Fruit fly (Drosophila melanogaster) whole organism, embryonic: Measurements from ENCODE around the gene Ets97D.
A peak's percentile ranks its signal among the peaks of the same experiment; 100 is the strongest.

Experiments
- Awh ChIP-seq: fragments of 200-800 bp; sonication (Bioruptor generic); IDR thresholded peaks from 2 replicates; pipeline ENCODE4, ENCODE4 v1.3.6; 2022; ENCODE audit warnings: missing biosample characterization, missing genetic modification characterization
- Blimp-1 ChIP-seq: fragments of 200-800 bp; sonication (Bioruptor generic); optimal IDR thresholded peaks from 3 replicates; lab custom pipeline; 2018; ENCODE audit warnings: missing biosample characterization, missing genetic modification characterization, mild to moderate bottlenecking, moderate library complexity, missing genetic modification reagents
- CG10366 ChIP-seq: fragments of 200-800 bp; sonication (Bioruptor generic); IDR thresholded peaks from 2 replicates; pipeline ENCODE4 v1.3.6; 2022; ENCODE audit warnings: missing biosample characterization, missing genetic modification characterization
- CG10654 ChIP-seq: fragments of 200-800 bp; sonication (Bioruptor generic); optimal IDR thresholded peaks from 2 replicates; lab custom pipeline; 2016; ENCODE audit warnings: missing biosample characterization, missing genetic modification characterization
- CG11085 ChIP-seq: fragments of 200-800 bp; sonication (Bioruptor generic); IDR thresholded peaks from 2 replicates; pipeline ENCODE4 v1.3.6; 2022; ENCODE audit warnings: missing biosample characterization, missing genetic modification characterization
- CG11695 ChIP-seq: fragments of 200-800 bp; sonication (Bioruptor generic); IDR thresholded peaks from 3 replicates; pipeline ENCODE4 v1.3.6; 2022; ENCODE audit warnings: missing biosample characterization, missing genetic modification characterization
- CG14860 ChIP-seq: fragments of 200-800 bp; sonication (Bioruptor generic); IDR thresholded peaks from 3 replicates; pipeline ENCODE4 v1.3.6; 2022; ENCODE audit warnings: missing biosample characterization, missing genetic modification characterization; ENCODE audit not compliant: partially characterized antibody
- CG15696 ChIP-seq: fragments of 200-800 bp; sonication (Bioruptor generic); optimal IDR thresholded peaks from 2 replicates; lab custom pipeline; 2019; ENCODE audit warnings: missing biosample characterization, mild to moderate bottlenecking, missing genetic modification characterization, moderate library complexity
- CG16779 ChIP-seq: fragments of 200-800 bp; sonication (Bioruptor generic); IDR thresholded peaks from 2 replicates; pipeline ENCODE4 v1.3.6; 2022; ENCODE audit warnings: missing biosample characterization, missing genetic modification characterization
- CG18599 ChIP-seq: fragments of 200-800 bp; sonication (Bioruptor generic); optimal IDR thresholded peaks from 3 replicates; lab custom pipeline; 2017; ENCODE audit warnings: missing biosample characterization, missing genetic modification characterization, mild to moderate bottlenecking, moderate library complexity, missing genetic modification reagents
- CG2678 ChIP-seq: fragments of 200-800 bp; sonication (Bioruptor generic); optimal IDR thresholded peaks from 3 replicates; lab custom pipeline; 2019; ENCODE audit warnings: missing biosample characterization, mild to moderate bottlenecking, missing genetic modification characterization, moderate library complexity
- CG31224 ChIP-seq: fragments of 200-800 bp; sonication (Bioruptor generic); IDR thresholded peaks from 2 replicates; pipeline ENCODE4 v1.3.6; 2022; ENCODE audit warnings: missing biosample characterization, missing genetic modification characterization
- CG32532 ChIP-seq: fragments of 200-800 bp; sonication (Bioruptor generic); IDR thresholded peaks from 2 replicates; pipeline ENCODE4 v1.3.6; 2022; ENCODE audit warnings: missing biosample characterization, missing genetic modification characterization
- CG32767 ChIP-seq: fragments of 200-800 bp; sonication (Bioruptor generic); IDR thresholded peaks from 2 replicates; pipeline ENCODE4 v1.3.6; 2022; ENCODE audit warnings: missing biosample characterization, missing genetic modification characterization
- CG43689 ChIP-seq: fragments of 200-800 bp; sonication (Bioruptor generic); IDR thresholded peaks from 2 replicates; pipeline ENCODE4 v1.3.6; 2022; ENCODE audit warnings: missing biosample characterization, missing genetic modification characterization
- CG4424 ChIP-seq: fragments of 200-800 bp; sonication (Bioruptor generic); optimal IDR thresholded peaks from 3 replicates; lab custom pipeline; 2016; ENCODE audit warnings: missing biosample characterization, missing genetic modification characterization
- CG5180 ChIP-seq: fragments of 200-800 bp; sonication (Bioruptor generic); optimal IDR thresholded peaks from 3 replicates; lab custom pipeline; 2017; ENCODE audit warnings: missing biosample characterization, missing genetic modification characterization, mild to moderate bottlenecking, moderate library complexity, missing genetic modification reagents
- CG9876 ChIP-seq: fragments of 200-800 bp; sonication (Bioruptor generic); optimal IDR thresholded peaks from 2 replicates; lab custom pipeline; 2016; ENCODE audit warnings: missing biosample characterization, missing genetic modification characterization
- D ChIP-seq, 2 experiments: fragments of 200-800 bp in 1 of 2; fragments of >200 bp in 1 of 2; sonication (Bioruptor generic) in 1 of 2; optimal IDR thresholded peaks; 2 replicates in 1 of 2; 3 replicates in 1 of 2; lab custom pipeline; 2017; ENCODE audit warnings: mild to moderate bottlenecking in 1 of 2, missing biosample characterization in 1 of 2, missing genetic modification characterization in 1 of 2, missing genetic modification reagents in 1 of 2
- Dbx ChIP-seq: fragments of 200-800 bp; sonication (Bioruptor generic); IDR thresholded peaks from 3 replicates; pipeline ENCODE4 v1.3.6; 2022; ENCODE audit warnings: missing biosample characterization, missing genetic modification characterization
- Dp ChIP-seq: fragments of 200-800 bp; sonication (Bioruptor generic); optimal IDR thresholded peaks from 2 replicates; lab custom pipeline; 2018; ENCODE audit warnings: missing biosample characterization, mild to moderate bottlenecking, missing genetic modification characterization, moderate library complexity
- Dref ChIP-seq: fragments of 200-800 bp; sonication (Bioruptor generic); IDR thresholded peaks from 2 replicates; pipeline ENCODE4 v1.3.6; 2022; ENCODE audit warnings: missing biosample characterization, missing genetic modification characterization
- E2f1 ChIP-seq: fragments of 200-800 bp; sonication (Bioruptor generic); IDR thresholded peaks from 2 replicates; pipeline ENCODE4 v1.3.6; 2022; ENCODE audit warnings: missing biosample characterization, missing genetic modification characterization
- Elba2 ChIP-seq: fragments of 200-800 bp; sonication (Bioruptor generic); optimal IDR thresholded peaks from 3 replicates; lab custom pipeline; 2016; ENCODE audit warnings: missing biosample characterization, missing genetic modification characterization
- Ets65A ChIP-seq: fragments of 200-800 bp; sonication (Bioruptor generic); peaks from one replicate; lab custom pipeline; 2016; ENCODE audit warnings: missing biosample characterization, missing genetic modification characterization
- Fer1 ChIP-seq: fragments of 200-800 bp; sonication (Bioruptor generic); optimal IDR thresholded peaks from 2 replicates; lab custom pipeline; 2017; ENCODE audit warnings: missing biosample characterization, mild to moderate bottlenecking, missing genetic modification characterization
- HHEX ChIP-seq: fragments of 200-800 bp; sonication (Bioruptor generic); optimal IDR thresholded peaks from 3 replicates; lab custom pipeline; 2017; ENCODE audit warnings: missing biosample characterization, mild to moderate bottlenecking, missing genetic modification characterization, missing genetic modification reagents
- Hmx ChIP-seq: fragments of 200-800 bp; sonication (Bioruptor generic); optimal IDR thresholded peaks from 2 replicates; lab custom pipeline; 2016; ENCODE audit warnings: missing biosample characterization, missing genetic modification characterization
- Hr39 ChIP-seq: fragments of >200 bp; optimal IDR thresholded peaks from 2 replicates; lab custom pipeline; 2017
- Med ChIP-seq: fragments of 200-800 bp; sonication (Bioruptor generic); peaks from one replicate; lab custom pipeline; 2016; ENCODE audit warnings: missing biosample characterization, missing genetic modification characterization, mild to moderate bottlenecking, inconsistent platforms, moderate library complexity
- Rx ChIP-seq: fragments of 200-800 bp; sonication (Bioruptor generic); IDR thresholded peaks from 2 replicates; pipeline ENCODE4 v1.3.6; 2022; ENCODE audit warnings: missing biosample characterization, missing genetic modification characterization
- ap ChIP-seq: fragments of 200-800 bp; sonication (Bioruptor generic); IDR thresholded peaks from 2 replicates; pipeline ENCODE4 v1.3.6; 2022; ENCODE audit warnings: missing biosample characterization, missing genetic modification characterization
- chinmo ChIP-seq: fragments of 200-800 bp; sonication (Bioruptor generic); IDR thresholded peaks from 4 replicates; pipeline ENCODE4 v1.3.6; 2022; ENCODE audit warnings: missing biosample characterization, missing genetic modification characterization; ENCODE audit not compliant: partially characterized antibody
- chn ChIP-seq: fragments of 200-800 bp; sonication (Bioruptor generic); optimal IDR thresholded peaks from 2 replicates; lab custom pipeline; 2016; ENCODE audit warnings: missing biosample characterization, missing genetic modification characterization
- ftz-f1 ChIP-seq: fragments of 200-800 bp; sonication (Bioruptor generic); optimal IDR thresholded peaks from 2 replicates; lab custom pipeline; 2016; ENCODE audit warnings: missing biosample characterization, missing genetic modification characterization
- gfzf ChIP-seq: fragments of 200-800 bp; sonication (Bioruptor generic); optimal IDR thresholded peaks from 2 replicates; lab custom pipeline; 2016; ENCODE audit warnings: missing biosample characterization, mild to moderate bottlenecking, missing genetic modification characterization, moderate library complexity
- jumu ChIP-seq: fragments of 200-800 bp; sonication (Bioruptor generic); optimal IDR thresholded peaks from 3 replicates; lab custom pipeline; 2016; ENCODE audit warnings: missing biosample characterization, missing genetic modification characterization
- nerfin-1 ChIP-seq: fragments of 200-800 bp; sonication (Bioruptor generic); optimal IDR thresholded peaks from 3 replicates; lab custom pipeline; 2019; ENCODE audit warnings: missing biosample characterization, mild to moderate bottlenecking, missing genetic modification characterization, moderate library complexity
- odd ChIP-seq: fragments of 200-800 bp; sonication (Bioruptor generic); optimal IDR thresholded peaks from 2 replicates; lab custom pipeline; 2017; ENCODE audit warnings: missing biosample characterization, mild to moderate bottlenecking, missing genetic modification characterization
- pb ChIP-seq: fragments of 200-800 bp; sonication (Bioruptor generic); optimal IDR thresholded peaks from 3 replicates; lab custom pipeline; 2016; ENCODE audit warnings: missing biosample characterization, missing genetic modification characterization
- phol ChIP-seq: fragments of 200-800 bp; sonication (Bioruptor generic); optimal IDR thresholded peaks from 3 replicates; lab custom pipeline; 2018; ENCODE audit warnings: missing biosample characterization, mild to moderate bottlenecking, missing genetic modification characterization, moderate library complexity
- ro ChIP-seq: fragments of 200-800 bp; sonication (Bioruptor generic); IDR thresholded peaks from 2 replicates; pipeline ENCODE4 v1.3.6; 2022; ENCODE audit warnings: missing biosample characterization, missing genetic modification characterization
- seq ChIP-seq: fragments of 200-800 bp; sonication (Bioruptor generic); IDR thresholded peaks from 2 replicates; pipeline ENCODE4 v1.3.6; 2022; ENCODE audit warnings: missing biosample characterization, missing genetic modification characterization
- tin ChIP-seq: fragments of 200-800 bp; sonication (Bioruptor generic); optimal IDR thresholded peaks from 3 replicates; lab custom pipeline; 2016; ENCODE audit warnings: missing biosample characterization, missing genetic modification characterization
- tx ChIP-seq: fragments of 200-800 bp; sonication (Bioruptor generic); optimal IDR thresholded peaks from 2 replicates; lab custom pipeline; 2016; ENCODE audit warnings: missing biosample characterization, missing genetic modification characterization
- unpg ChIP-seq: fragments of 200-800 bp; sonication (Bioruptor generic); optimal IDR thresholded peaks from 3 replicates; lab custom pipeline; 2018; ENCODE audit warnings: missing biosample characterization, mild to moderate bottlenecking, missing genetic modification characterization, moderate library complexity
- wor ChIP-seq: fragments of 200-800 bp; sonication (Bioruptor generic); IDR thresholded peaks from 2 replicates; pipeline ENCODE4 v1.3.6; 2022; ENCODE audit warnings: missing biosample characterization, missing genetic modification characterization
- zfh2 ChIP-seq: fragments of 200-800 bp; sonication (Bioruptor generic); optimal IDR thresholded peaks from 2 replicates; lab custom pipeline; 2016; ENCODE audit warnings: missing biosample characterization, missing genetic modification characterization

The Ets97D gene

dm6 chr3R:26867457-26868044 is 45.1 kb downstream of the Ets97D start (continued):
- peak; percentile 8 for TF ChIP-seq Hmx
- peak; percentile 16; the same call in 1 of the 2 replicates for TF ChIP-seq CG32532 (GFP tag; lab: Robert Waterston, UW)
- TF ChIP-seq pb: peak; percentile 29
- TF ChIP-seq Elba2 (GFP tag; lab: Kevin White, UChicago): peak; percentile 82
- TF ChIP-seq Hr39 (lab: Kevin White, UChicago): no peak
- peak; percentile 71 for TF ChIP-seq Dp (GFP tag; lab: Kevin White, UChicago)
- TF ChIP-seq CG5180: peak; percentile 35
- TF ChIP-seq HHEX: peak; percentile 36
- no peak for TF ChIP-seq CG11085 (GFP tag; lab: Robert Waterston, UW)
- no peak for TF ChIP-seq CG4424 (GFP tag; lab: Kevin White, UChicago)
- no peak for TF ChIP-seq ro (GFP tag; lab: Robert Waterston, UW)
- TF ChIP-seq seq (GFP tag; lab: Robert Waterston, UW): peak; percentile 37; the same call in 1 of the 2 replicates
- no peak for TF ChIP-seq chn
- TF ChIP-seq tin: no peak
- TF ChIP-seq chinmo (GFP tag; lab: Robert Waterston, UW): 0 out of 4 replicates have a peak, but pooled peaks have one; percentile 5
- peak; percentile 87 for TF ChIP-seq Med (GFP tag; lab: Kevin White, UChicago)
- TF ChIP-seq phol: peak; percentile 41
- no peak for TF ChIP-seq tx (GFP tag; lab: Kevin White, UChicago)
- peak; percentile 79 for TF ChIP-seq CG10366 (GFP tag; lab: Robert Waterston, UW)
- 0 out of 2 replicates have a peak, but pooled peaks have one; percentile 10 for TF ChIP-seq ap (GFP tag; lab: Robert Waterston, UW)
- TF ChIP-seq nerfin-1 (tag; lab: Kevin White, UChicago): peak; percentile 69
- TF ChIP-seq CG16779: no peak
- no peak for TF ChIP-seq zfh2
- TF ChIP-seq jumu (GFP tag; lab: Kevin White, UChicago): peak; percentile 33

DNA sequence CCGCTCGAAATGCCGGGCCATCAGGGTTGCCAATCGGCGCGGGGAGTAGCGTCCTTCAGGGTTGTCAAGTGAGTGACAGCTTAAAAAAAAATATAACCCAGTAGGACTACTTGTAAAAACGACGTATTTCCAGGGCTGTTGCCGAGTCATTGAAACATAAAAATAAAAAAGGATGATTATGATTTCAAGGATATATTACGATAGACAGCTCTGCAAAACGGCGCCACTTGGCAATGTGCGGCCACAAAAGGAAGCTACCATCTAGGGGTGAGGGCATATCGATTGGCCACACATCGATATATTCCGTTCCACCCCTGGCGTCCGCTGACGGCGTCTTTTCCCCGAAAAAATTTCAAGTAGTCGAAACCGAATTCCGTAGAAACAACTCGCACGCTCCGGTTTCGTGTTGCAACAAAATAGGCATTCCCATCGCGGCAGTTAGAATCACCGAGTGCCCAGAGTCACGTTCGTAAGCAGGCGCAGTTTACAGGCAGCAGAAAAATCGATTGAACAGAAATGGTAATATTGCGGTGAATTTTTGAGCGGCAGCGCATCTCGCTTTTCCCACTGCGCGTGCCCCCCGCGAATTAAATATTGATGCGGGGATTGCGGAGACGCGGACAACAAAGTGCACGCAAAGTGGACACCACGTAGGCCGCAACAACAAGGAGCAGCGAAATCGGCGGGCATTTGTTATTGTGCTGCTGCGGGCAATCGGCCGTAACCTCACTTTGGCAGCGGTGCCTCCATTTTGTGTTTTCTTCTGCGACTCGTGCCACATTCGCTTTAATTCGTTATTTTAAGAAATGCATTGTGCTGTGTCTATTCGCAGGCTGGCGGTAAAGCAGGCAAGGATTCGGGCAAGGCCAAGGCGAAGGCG is 45.9 kb downstream of the Ets97D start, which contains the start of the genes ball and His2Av:
TSS of gene ball (minus strand) at position 231 of the 880 bp plus-strand sequence.
TSS of gene His2Av (plus strand) at position 353 of the 880 bp plus-strand sequence.
- TF ChIP-seq CG9876 (GFP tag; lab: Kevin White, UChicago) (peak; percentile 66), CG14860 (GFP tag; lab: Robert Waterston, UW) (peak; percentile 83), gfzf (GFP tag; lab: Kevin White, UChicago) (peak; percentile 48), Fer1 (peak; percentile 87), CG43689 (peak; percentile 78), CG4424 (GFP tag; lab: Kevin White, UChicago) (peak; percentile 87), CG15696 (tag; lab: Kevin White, UChicago) (peak; percentile 72), CG2678 (tag; lab: Kevin White, UChicago) (peak; percentile 75), Rx (GFP tag; lab: Robert Waterston, UW) (peak; percentile 70), wor (peak; percentile 38; the same call in 1 of the 2 replicates), Ets65A (GFP tag; lab: Kevin White, UChicago) (peak; percentile 98), ftz-f1 (peak; percentile 76), unpg (peak; percentile 83), odd (peak; percentile 56), CG31224 (GFP tag; lab: Robert Waterston, UW) (peak; percentile 49; the same call in 1 of the 2 replicates), CG18599 (peak; percentile 85), CG10654 (GFP tag; lab: Kevin White, UChicago) (peak; percentile 79), D (optimal IDR thresholded peaks at IDR 0.05; lab: Kevin White, UChicago) (peak; percentile 24), D (GFP tag; optimal IDR thresholded peaks at IDR 0.05; lab: Kevin White, UChicago) (peak; percentile 51), Dbx (GFP tag; lab: Robert Waterston, UW) (peak; percentile 88), CG11695 (GFP tag; lab: Robert Waterston, UW) (peak; percentile 73), Blimp-1 (peak; percentile 76), CG32767 (peak; percentile 64), Awh (GFP tag; lab: Robert Waterston, UW) (peak; percentile 85), E2f1 (peak; percentile 83), chn (peak; percentile 89), zfh2 (peak; percentile 90), Dref (peak; percentile 98)
